Worm (Caenorhabditis elegans): ENCODE measurements around the gene xbx-9.

DNA sequence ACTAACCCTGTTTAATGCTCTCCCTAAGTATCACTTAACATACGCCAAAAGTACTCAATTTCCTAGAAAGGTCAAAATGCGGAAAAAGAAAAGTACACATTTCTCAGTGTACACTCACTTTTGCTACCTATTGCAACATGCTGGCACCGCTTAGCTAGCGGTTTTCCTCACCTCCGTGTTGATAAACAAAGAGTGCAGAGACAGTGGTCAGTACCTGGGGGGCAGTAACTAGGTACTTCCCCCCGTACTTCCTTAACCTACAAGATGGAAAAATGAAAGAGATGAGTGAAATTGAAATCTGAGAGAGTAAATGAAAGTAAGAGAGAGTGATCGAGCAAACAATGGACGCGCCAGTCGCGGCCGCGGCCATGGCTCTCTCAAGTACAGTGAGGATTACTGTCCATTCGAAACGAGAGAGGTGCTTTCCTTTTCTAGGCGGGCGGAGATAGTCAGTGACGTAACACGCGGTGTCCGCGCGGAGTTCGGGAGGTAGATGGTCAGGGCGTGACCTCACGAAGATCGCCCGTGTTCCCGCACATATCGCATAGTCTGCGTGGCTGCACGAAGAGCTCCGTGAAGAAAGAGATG is 2.3 kb downstream of the xbx-9 start, which contains the start of gene cky-1:
- TF ChIP-seq dao-5 (tag; optimal IDR thresholded peaks at IDR 0.05) (no peak), him-1 (tag; optimal IDR thresholded peaks at IDR 0.05) (no peak), W03F9.2 (tag; optimal IDR thresholded peaks at IDR 0.05) (no peak)

All from whole organism, L4/young adult.